Fruit fly (Drosophila melanogaster) whole organism, prepupa: ENCODE measurements around the gene CG15822.

Source experiments
- CG15336 ChIP-seq: fragments of 200-800 bp; sonication (Bioruptor generic); IDR thresholded peaks from 2 replicates; pipeline ENCODE4 v1.3.6; 2022; ENCODE audit warnings: missing biosample characterization, missing genetic modification characterization
- CG32006 ChIP-seq: fragments of 200-800 bp; sonication (Bioruptor generic); optimal IDR thresholded peaks from 3 replicates; lab custom pipeline; 2017; ENCODE audit warnings: missing biosample characterization, mild to moderate bottlenecking, missing genetic modification characterization
- CG6808 ChIP-seq: fragments of 200-800 bp; sonication (Bioruptor generic); optimal IDR thresholded peaks from 3 replicates; lab custom pipeline; 2017; ENCODE audit warnings: missing biosample characterization, missing genetic modification characterization, mild to moderate bottlenecking, moderate library complexity, missing genetic modification reagents
- CG6854 ChIP-seq: fragments of 200-800 bp; sonication (Bioruptor generic); optimal IDR thresholded peaks from 2 replicates; lab custom pipeline; 2017; ENCODE audit warnings: missing biosample characterization, mild to moderate bottlenecking, missing genetic modification characterization
- CG8632 ChIP-seq: fragments of 200-800 bp; sonication (Bioruptor generic); optimal IDR thresholded peaks from 3 replicates; lab custom pipeline; 2016; ENCODE audit warnings: missing biosample characterization, missing genetic modification characterization
- Hr4 ChIP-seq: fragments of 200-800 bp; sonication (Bioruptor generic); optimal IDR thresholded peaks from 3 replicates; lab custom pipeline; 2016; ENCODE audit warnings: missing biosample characterization, missing genetic modification characterization
- Lpt ChIP-seq: fragments of 200-800 bp; sonication (Bioruptor generic); optimal IDR thresholded peaks from 3 replicates; lab custom pipeline; 2016; ENCODE audit warnings: missing biosample characterization, missing genetic modification characterization
- eg ChIP-seq: fragments of 200-800 bp; sonication (Bioruptor generic); IDR thresholded peaks from 3 replicates; pipeline ENCODE4 v1.3.6; 2022; ENCODE audit warnings: missing biosample characterization, missing genetic modification characterization
- fd85E ChIP-seq: fragments of 200-800 bp; sonication (Bioruptor generic); optimal IDR thresholded peaks from 3 replicates; lab custom pipeline; 2016; ENCODE audit warnings: missing biosample characterization, missing genetic modification characterization

- TF ChIP-seq fd85E (GFP tag; lab: Kevin White, UChicago) (no peak), eg (GFP tag; lab: Robert Waterston, UW) (no peak), CG6854 (GFP tag; lab: Kevin White, UChicago) (no peak), CG15336 (GFP tag; lab: Robert Waterston, UW) (no peak), CG6808 (GFP tag; lab: Kevin White, UChicago) (no peak), CG32006 (GFP tag; lab: Kevin White, UChicago) (no peak), Hr4 (GFP tag; lab: Kevin White, UChicago) (no peak), CG8632 (GFP tag; lab: Kevin White, UChicago) (no peak), Lpt (GFP tag; lab: Kevin White, UChicago) (no peak)
These were observed 21.2 kb downstream of the CG15822 start for dm6 chr3L:2142435-2142834.
